Fruit fly (Drosophila melanogaster) whole organism, embryonic: ENCODE data around the gene form3.

Experiments
- Adf1 ChIP-seq: fragments of 200-800 bp; sonication (Bioruptor generic); IDR thresholded peaks from 2 replicates; pipeline ENCODE4 v1.3.6; 2022; ENCODE audit warnings: missing biosample characterization, missing genetic modification characterization
- CG10979 ChIP-seq: fragments of 200-800 bp; sonication (Bioruptor generic); optimal IDR thresholded peaks from 2 replicates; lab custom pipeline; 2018; ENCODE audit warnings: missing biosample characterization, mild to moderate bottlenecking, missing genetic modification characterization, moderate library complexity
- CG11504 ChIP-seq: fragments of 200-800 bp; sonication (Bioruptor generic); optimal IDR thresholded peaks from 3 replicates; lab custom pipeline; 2019; ENCODE audit warnings: missing biosample characterization, mild to moderate bottlenecking, missing genetic modification characterization, moderate library complexity
- CG14441 ChIP-seq: fragments of 200-800 bp; sonication (Bioruptor generic); IDR thresholded peaks from 2 replicates; pipeline ENCODE4 v1.3.6; 2022; ENCODE audit warnings: missing biosample characterization, missing genetic modification characterization
- CG14667 ChIP-seq: fragments of 200-800 bp; sonication (Bioruptor generic); IDR thresholded peaks from 2 replicates; pipeline ENCODE4 v1.3.6; 2022; ENCODE audit warnings: missing biosample characterization, missing genetic modification characterization
- CG1603 ChIP-seq: fragments of 200-800 bp; sonication (Bioruptor generic); optimal IDR thresholded peaks from 2 replicates; lab custom pipeline; 2019; ENCODE audit warnings: missing biosample characterization, mild to moderate bottlenecking, missing genetic modification characterization, moderate library complexity
- CG17359 ChIP-seq: fragments of 200-800 bp; sonication (Bioruptor generic); optimal IDR thresholded peaks from 3 replicates; lab custom pipeline; 2018; ENCODE audit warnings: missing biosample characterization, mild to moderate bottlenecking, missing genetic modification characterization, moderate library complexity
- CG1832 ChIP-seq: fragments of 200-800 bp; sonication (Bioruptor generic); optimal IDR thresholded peaks from 2 replicates; lab custom pipeline; 2017; ENCODE audit warnings: missing biosample characterization, mild to moderate bottlenecking, missing genetic modification characterization, inconsistent platforms
- CG18476 ChIP-seq: fragments of 200-800 bp; sonication (Bioruptor generic); optimal IDR thresholded peaks from 2 replicates; lab custom pipeline; 2016; ENCODE audit warnings: missing biosample characterization, mild to moderate bottlenecking, missing genetic modification characterization
- CG2875 ChIP-seq: fragments of 200-800 bp; sonication (Bioruptor generic); optimal IDR thresholded peaks from 2 replicates; lab custom pipeline; 2017; ENCODE audit warnings: missing biosample characterization, mild to moderate bottlenecking, missing genetic modification characterization, missing genetic modification reagents
- CG33213 ChIP-seq: fragments of 200-800 bp; sonication (Bioruptor generic); optimal IDR thresholded peaks from 3 replicates; lab custom pipeline; 2016; ENCODE audit warnings: missing biosample characterization, missing genetic modification characterization
- CG3838 ChIP-seq: fragments of 200-800 bp; sonication (Bioruptor generic); optimal IDR thresholded peaks from 3 replicates; lab custom pipeline; 2016; ENCODE audit warnings: missing biosample characterization, missing genetic modification characterization
- CG5953 ChIP-seq: fragments of 200-800 bp; sonication (Bioruptor generic); IDR thresholded peaks from 2 replicates; pipeline ENCODE4 v1.3.6; 2022; ENCODE audit warnings: missing biosample characterization, missing genetic modification characterization
- CG6854 ChIP-seq: fragments of 200-800 bp; sonication (Bioruptor generic); optimal IDR thresholded peaks from 3 replicates; lab custom pipeline; 2017; ENCODE audit warnings: missing biosample characterization, mild to moderate bottlenecking, missing genetic modification characterization
- CG7556 ChIP-seq: fragments of 200-800 bp; sonication (Bioruptor generic); optimal IDR thresholded peaks from 2 replicates; lab custom pipeline; 2017; ENCODE audit warnings: missing biosample characterization, mild to moderate bottlenecking, missing genetic modification characterization
- CG9215 ChIP-seq: fragments of 200-800 bp; sonication (Bioruptor generic); IDR thresholded peaks from 2 replicates; pipeline ENCODE4 v1.3.6; 2022; ENCODE audit warnings: missing biosample characterization, missing genetic modification characterization
- CG9609 ChIP-seq: fragments of 200-800 bp; sonication (Bioruptor generic); optimal IDR thresholded peaks from 3 replicates; lab custom pipeline; 2016; ENCODE audit warnings: missing biosample characterization, missing genetic modification characterization
- CG9876 ChIP-seq: fragments of 200-800 bp; sonication (Bioruptor generic); optimal IDR thresholded peaks from 2 replicates; lab custom pipeline; 2016; ENCODE audit warnings: missing biosample characterization, missing genetic modification characterization
- CTCF ChIP-seq: fragments of 200-800 bp; sonication (Bioruptor generic); optimal IDR thresholded peaks from 2 replicates; lab custom pipeline; 2017; ENCODE audit warnings: missing biosample characterization, mild to moderate bottlenecking, missing genetic modification characterization, moderate library complexity
- D19A ChIP-seq: fragments of 200-800 bp; optimal IDR thresholded peaks from 3 replicates; lab custom pipeline; 2019; ENCODE audit warnings: missing biosample characterization, mild to moderate bottlenecking, missing genetic modification characterization, moderate library complexity
- D19B ChIP-seq: fragments of 200-800 bp; sonication (Bioruptor generic); optimal IDR thresholded peaks from 2 replicates; lab custom pipeline; 2017; ENCODE audit warnings: missing biosample characterization, mild to moderate bottlenecking, missing genetic modification characterization
- Dbx ChIP-seq: fragments of 200-800 bp; sonication (Bioruptor generic); IDR thresholded peaks from 3 replicates; pipeline ENCODE4 v1.3.6; 2022; ENCODE audit warnings: missing biosample characterization, missing genetic modification characterization
- Dll ChIP-seq: fragments of 200-800 bp; sonication (Bioruptor generic); IDR thresholded peaks from 4 replicates; pipeline ENCODE4 v1.3.6; 2022; ENCODE audit warnings: missing biosample characterization, missing genetic modification characterization; ENCODE audit not compliant: partially characterized antibody
- Drgx ChIP-seq: fragments of 200-800 bp; sonication (Bioruptor generic); IDR thresholded peaks from 2 replicates; pipeline ENCODE4 v1.3.6; 2022; ENCODE audit warnings: missing biosample characterization, missing genetic modification characterization
- Ets65A ChIP-seq: fragments of 200-800 bp; sonication (Bioruptor generic); peaks from one replicate; lab custom pipeline; 2016; ENCODE audit warnings: missing biosample characterization, missing genetic modification characterization
- Hr3 ChIP-seq: fragments of 200-800 bp; sonication (Bioruptor generic); optimal IDR thresholded peaks from 3 replicates; lab custom pipeline; 2016; ENCODE audit warnings: missing biosample characterization, missing genetic modification characterization
- Hsf ChIP-seq: fragments of 200-800 bp; sonication (Bioruptor generic); optimal IDR thresholded peaks from 3 replicates; lab custom pipeline; 2016; ENCODE audit warnings: missing biosample characterization, missing genetic modification characterization
- Med ChIP-seq: fragments of 200-800 bp; sonication (Bioruptor generic); peaks from one replicate; lab custom pipeline; 2016; ENCODE audit warnings: missing biosample characterization, missing genetic modification characterization, mild to moderate bottlenecking, inconsistent platforms, moderate library complexity
- Six4 ChIP-seq: fragments of 200-800 bp; sonication (Bioruptor generic); optimal IDR thresholded peaks from 2 replicates; lab custom pipeline; 2016; ENCODE audit warnings: missing biosample characterization, missing genetic modification characterization
- YL-1 ChIP-seq: fragments of 200-800 bp; sonication (Bioruptor generic); optimal IDR thresholded peaks from 3 replicates; lab custom pipeline; 2017; ENCODE audit warnings: missing biosample characterization, mild to moderate bottlenecking, missing genetic modification characterization
- amos ChIP-seq: fragments of 200-800 bp; sonication (Bioruptor generic); IDR thresholded peaks from 2 replicates; pipeline ENCODE4 v1.3.6; 2022; ENCODE audit warnings: missing biosample characterization, missing genetic modification characterization; ENCODE audit not compliant: partially characterized antibody
- ato ChIP-seq: fragments of 200-800 bp; sonication (Bioruptor generic); IDR thresholded peaks from 2 replicates; pipeline ENCODE4 v1.3.6; 2022; ENCODE audit warnings: missing biosample characterization, missing genetic modification characterization; ENCODE audit not compliant: partially characterized antibody
- bsh ChIP-seq, 2 experiments: fragments of 200-800 bp; sonication (Bioruptor generic); optimal IDR thresholded peaks; 2 replicates each; lab custom pipeline; 2017 to 2018; ENCODE audit warnings: mild to moderate bottlenecking in 2 of 2, missing biosample characterization in 2 of 2, missing genetic modification characterization in 2 of 2, moderate library complexity in 1 of 2
- cas ChIP-seq: fragments of 200-800 bp; sonication (Bioruptor generic); IDR thresholded peaks from 2 replicates; pipeline ENCODE4 v1.3.6; 2022; ENCODE audit warnings: missing biosample characterization, missing genetic modification characterization
- chm ChIP-seq: fragments of 200-800 bp; sonication (Bioruptor generic); IDR thresholded peaks from 2 replicates; pipeline ENCODE4 v1.3.6; 2022; ENCODE audit warnings: missing biosample characterization, missing genetic modification characterization
- ci ChIP-seq: fragments of 200-800 bp; sonication (Bioruptor generic); IDR thresholded peaks from 3 replicates; pipeline ENCODE4 v1.3.6; 2022; ENCODE audit warnings: missing biosample characterization, missing genetic modification characterization
- dimm ChIP-seq: fragments of 200-800 bp; sonication (Bioruptor generic); IDR thresholded peaks from 2 replicates; pipeline ENCODE4 v1.3.6; 2022; ENCODE audit warnings: missing biosample characterization, missing genetic modification characterization
- exex ChIP-seq: fragments of 200-800 bp; sonication (Bioruptor generic); optimal IDR thresholded peaks from 4 replicates; lab custom pipeline; 2018; ENCODE audit warnings: missing biosample characterization, mild to moderate bottlenecking, missing genetic modification characterization, moderate library complexity
- fd102C ChIP-seq: fragments of 200-800 bp; sonication (Bioruptor generic); optimal IDR thresholded peaks from 2 replicates; lab custom pipeline; 2018; ENCODE audit warnings: missing biosample characterization, mild to moderate bottlenecking, missing genetic modification characterization, moderate library complexity
- gem ChIP-seq: fragments of 200-800 bp; sonication (Bioruptor generic); optimal IDR thresholded peaks from 2 replicates; lab custom pipeline; 2019; ENCODE audit warnings: missing biosample characterization, mild to moderate bottlenecking, missing genetic modification characterization, moderate library complexity
- gt ChIP-seq: fragments of 200-800 bp; sonication (Bioruptor generic); IDR thresholded peaks from 2 replicates; pipeline ENCODE4 v1.3.6; 2022; ENCODE audit warnings: missing biosample characterization, missing genetic modification characterization
- mam ChIP-seq: fragments of 200-800 bp; sonication (Bioruptor generic); optimal IDR thresholded peaks from 3 replicates; lab custom pipeline; 2016; ENCODE audit warnings: missing biosample characterization, missing genetic modification characterization
- org-1 ChIP-seq: fragments of 200-800 bp; sonication (Bioruptor generic); optimal IDR thresholded peaks from 2 replicates; lab custom pipeline; 2017; ENCODE audit warnings: missing biosample characterization, missing genetic modification characterization
- peb ChIP-seq: fragments of 200-800 bp; sonication (Bioruptor generic); IDR thresholded peaks from 2 replicates; pipeline ENCODE4 v1.3.6; 2022; ENCODE audit warnings: missing biosample characterization, missing genetic modification characterization
- row ChIP-seq: fragments of 200-800 bp; sonication (Bioruptor generic); IDR thresholded peaks from 3 replicates; pipeline ENCODE4 v1.3.6; 2022; ENCODE audit warnings: missing biosample characterization, missing genetic modification characterization
- salm ChIP-seq: fragments of 200-800 bp; sonication (Bioruptor generic); optimal IDR thresholded peaks from 2 replicates; lab custom pipeline; 2018; ENCODE audit warnings: missing biosample characterization, mild to moderate bottlenecking, missing genetic modification characterization
- sc ChIP-seq, 3 experiments: fragments of >200 bp in 2 of 3; fragments of 200-800 bp in 1 of 3; sonication (Bioruptor generic) in 1 of 3; optimal IDR thresholded peaks; 2 replicates in 2 of 3; 3 replicates in 1 of 3; lab custom pipeline; 2017; ENCODE audit warnings: mild to moderate bottlenecking in 1 of 3, missing biosample characterization in 1 of 3, missing genetic modification characterization in 1 of 3, missing genetic modification reagents in 1 of 3
- scrt ChIP-seq: fragments of 200-800 bp; sonication (Bioruptor generic); optimal IDR thresholded peaks from 2 replicates; lab custom pipeline; 2018; ENCODE audit warnings: missing biosample characterization, mild to moderate bottlenecking, missing genetic modification characterization, moderate library complexity
- sens ChIP-seq: fragments of 200-800 bp; sonication (Bioruptor generic); peaks from one replicate; lab custom pipeline; 2016; ENCODE audit warnings: missing biosample characterization, missing genetic modification characterization
- slbo ChIP-seq: fragments of 200-800 bp; sonication (Bioruptor generic); IDR thresholded peaks from 2 replicates; pipeline ENCODE4 v1.3.6; 2022; ENCODE audit warnings: missing biosample characterization, missing genetic modification characterization
- slou ChIP-seq: fragments of 200-800 bp; sonication (Bioruptor generic); optimal IDR thresholded peaks from 3 replicates; lab custom pipeline; 2016; ENCODE audit warnings: missing biosample characterization, missing genetic modification characterization
- stwl ChIP-seq: fragments of 200-800 bp; sonication (Bioruptor generic); optimal IDR thresholded peaks from 3 replicates; lab custom pipeline; 2018; ENCODE audit warnings: missing biosample characterization, mild to moderate bottlenecking, missing genetic modification characterization, moderate library complexity
- usp ChIP-seq: fragments of >200 bp; optimal IDR thresholded peaks from 2 replicates; lab custom pipeline; 2017; ENCODE audit warnings: missing biosample characterization, missing genetic modification characterization

form3 gene

dm6 chr3L:7096530-7096929 is 1.9 kb downstream of the form3 start (continued):
- no peak for TF ChIP-seq CG3838 (GFP tag; lab: Kevin White, UChicago)
- TF ChIP-seq peb (GFP tag; lab: Robert Waterston, UW) = no peak
- no peak for TF ChIP-seq D19A
- TF ChIP-seq usp (GFP tag; lab: Kevin White, UChicago) = no peak
- TF ChIP-seq sc (optimal IDR thresholded peaks at IDR 0.05; lab: Kevin White, UChicago) = no peak
- no peak for TF ChIP-seq sc (GFP tag; optimal IDR thresholded peaks at IDR 0.05; lab: Kevin White, UChicago)
- TF ChIP-seq Ets65A = peak; percentile 1
- no peak for TF ChIP-seq exex (tag; lab: Kevin White, UChicago)
- TF ChIP-seq CG33213 (GFP tag; lab: Kevin White, UChicago) = no peak
- TF ChIP-seq Adf1 (GFP tag; lab: Robert Waterston, UW) = no peak
- TF ChIP-seq scrt (GFP tag; lab: Kevin White, UChicago) = no peak
- TF ChIP-seq YL-1 (GFP tag; lab: Kevin White, UChicago) = no peak
- TF ChIP-seq CG9215 = no peak
- TF ChIP-seq dimm = no peak
- TF ChIP-seq gt = no peak
- no peak for TF ChIP-seq CG2875 (GFP tag; lab: Kevin White, UChicago)
- no peak for TF ChIP-seq CG9609
- TF ChIP-seq stwl (tag; lab: Kevin White, UChicago) = no peak
- TF ChIP-seq CG14667 (GFP tag; lab: Robert Waterston, UW) = no peak
- 0 out of 3 replicates have a peak, but pooled peaks have one; percentile 13 for TF ChIP-seq row
- TF ChIP-seq fd102C (GFP tag; lab: Kevin White, UChicago) = no peak
- no peak for TF ChIP-seq CTCF (GFP tag; lab: Kevin White, UChicago)
- no peak for TF ChIP-seq CG10979 (tag; lab: Kevin White, UChicago)
- peak; percentile 4 for TF ChIP-seq gem (tag; lab: Kevin White, UChicago)
- TF ChIP-seq ato (GFP tag; lab: Robert Waterston, UW) = no peak
- TF ChIP-seq org-1 = no peak
- no peak for TF ChIP-seq CG5953 (GFP tag; lab: Robert Waterston, UW)
- no peak for TF ChIP-seq CG1603 (tag; lab: Kevin White, UChicago)
- TF ChIP-seq CG6854 (GFP tag; lab: Kevin White, UChicago) = no peak
- no peak for TF ChIP-seq ci (GFP tag; lab: Robert Waterston, UW)
- no peak for TF ChIP-seq Hr3
- TF ChIP-seq CG9876 (GFP tag; lab: Kevin White, UChicago) = no peak
- TF ChIP-seq slou (GFP tag; lab: Kevin White, UChicago) = no peak
- TF ChIP-seq mam = peak; percentile 8
- no peak for TF ChIP-seq CG14441 (GFP tag; lab: Robert Waterston, UW)
- no peak for TF ChIP-seq amos (GFP tag; lab: Robert Waterston, UW)
- TF ChIP-seq bsh (GFP tag; optimal IDR thresholded peaks at IDR 0.05; lab: Kevin White, UChicago) = no peak
- no peak for TF ChIP-seq Dll (GFP tag; lab: Robert Waterston, UW)
- TF ChIP-seq Drgx (GFP tag; lab: Robert Waterston, UW) = peak; percentile 73
- no peak for TF ChIP-seq Hsf (GFP tag; lab: Kevin White, UChicago)
- TF ChIP-seq CG17359 = no peak
- no peak for TF ChIP-seq Six4 (GFP tag; lab: Kevin White, UChicago)
- TF ChIP-seq Dbx (GFP tag; lab: Robert Waterston, UW) = no peak
- TF ChIP-seq CG1832 = no peak
- TF ChIP-seq salm (tag; lab: Kevin White, UChicago) = no peak
- TF ChIP-seq Med (GFP tag; lab: Kevin White, UChicago) = peak; percentile 15
- TF ChIP-seq chm = no peak
- no peak for TF ChIP-seq cas (GFP tag; lab: Robert Waterston, UW)
- 0 out of 2 replicates have a peak, but pooled peaks have one; percentile 11 for TF ChIP-seq slbo
- TF ChIP-seq CG7556 (GFP tag; lab: Kevin White, UChicago) = no peak
- no peak for TF ChIP-seq D19B (GFP tag; lab: Kevin White, UChicago)
- no peak for TF ChIP-seq CG18476 (GFP tag; lab: Kevin White, UChicago)
- peak; percentile 9 for TF ChIP-seq CG11504 (tag; lab: Kevin White, UChicago)
- peak; percentile 81 for TF ChIP-seq sens (GFP tag; lab: Kevin White, UChicago)
